Fruit fly (Drosophila melanogaster): ENCODE measurements around the gene pst.

Gene pst

dm6 chr3L:7367798-7368678 lies 8.0 kb upstream of the pst start (continued):
- peak; percentile 18 for TF ChIP-seq pzg (GFP tag; optimal IDR thresholded peaks at IDR 0.05)
- TF ChIP-seq CG14860 (GFP tag; IDR thresholded peaks at IDR 0.05; ENCODE audit: partially characterized antibody), result no peak
- 0 out of 2 replicates have a peak, but pooled peaks have one; percentile 25 for TF ChIP-seq onecut (GFP tag; IDR thresholded peaks at IDR 0.05)
- TF ChIP-seq CG13287 (GFP tag; IDR thresholded peaks at IDR 0.05; ENCODE audit: partially characterized antibody), result 0 out of 2 replicates have a peak, but pooled peaks have one; percentile 17
- TF ChIP-seq CTCF (GFP tag; optimal IDR thresholded peaks at IDR 0.05), result peak; percentile 39
- TF ChIP-seq row (GFP tag; IDR thresholded peaks at IDR 0.05), result peak; percentile 15; the same call in 1 of the 3 replicates
- no peak for TF ChIP-seq dati (GFP tag; IDR thresholded peaks at IDR 0.05)
- no peak for TF ChIP-seq stwl (tag; optimal IDR thresholded peaks at IDR 0.05)
- no peak for TF ChIP-seq Tbp (GFP tag; optimal IDR thresholded peaks at IDR 0.05)
- no peak for TF ChIP-seq sima (GFP tag; optimal IDR thresholded peaks at IDR 0.05)
- TF ChIP-seq otp (GFP tag; IDR thresholded peaks at IDR 0.05), result no peak
- TF ChIP-seq CG31441 (GFP tag; IDR thresholded peaks at IDR 0.05), result peak; percentile 42
- no peak for TF ChIP-seq CG10654 (GFP tag; optimal IDR thresholded peaks at IDR 0.05)
- TF ChIP-seq vfl (GFP tag; optimal IDR thresholded peaks at IDR 0.05), result no peak
- peak; percentile 53 for TF ChIP-seq CG18599 (GFP tag; optimal IDR thresholded peaks at IDR 0.05)
- no peak for TF ChIP-seq pb (GFP tag; optimal IDR thresholded peaks at IDR 0.05)
- no peak for TF ChIP-seq HmgZ (tag; optimal IDR thresholded peaks at IDR 0.05)
- TF ChIP-seq ewg (GFP tag; optimal IDR thresholded peaks at IDR 0.05), result no peak
- TF ChIP-seq danr (GFP tag; IDR thresholded peaks at IDR 0.05), result no peak
- TF ChIP-seq caup (GFP tag; optimal IDR thresholded peaks at IDR 0.05; ENCODE audit: severe bottlenecking), result peak; percentile 17
- TF ChIP-seq CG12219 (GFP tag; optimal IDR thresholded peaks at IDR 0.05), result peak; percentile 18
- peak; percentile 22 for TF ChIP-seq CG9727 (GFP tag; optimal IDR thresholded peaks at IDR 0.05)
- TF ChIP-seq gce (GFP tag; IDR thresholded peaks at IDR 0.05), result no peak
- no peak for TF ChIP-seq CG8765 (GFP tag; IDR thresholded peaks at IDR 0.05)
- TF ChIP-seq CG8089 (GFP tag; optimal IDR thresholded peaks at IDR 0.05), result no peak
- no peak for TF ChIP-seq sim (GFP tag; IDR thresholded peaks at IDR 0.05)
- TF ChIP-seq CG2712 (tag; optimal IDR thresholded peaks at IDR 0.05), result peak; percentile 96
- TF ChIP-seq ase (GFP tag; IDR thresholded peaks at IDR 0.05), result no peak
- no peak for TF ChIP-seq mld (GFP tag; IDR thresholded peaks at IDR 0.05; ENCODE audit: partially characterized antibody)
- TF ChIP-seq Dfd (GFP tag; optimal IDR thresholded peaks at IDR 0.05), result no peak
- no peak for TF ChIP-seq CoRest (tag; optimal IDR thresholded peaks at IDR 0.05)
- TF ChIP-seq CG7745 (tag; optimal IDR thresholded peaks at IDR 0.05), result no peak
- TF ChIP-seq Myb (GFP tag; optimal IDR thresholded peaks at IDR 0.05), result no peak
- no peak for TF ChIP-seq sna (GFP tag; IDR thresholded peaks at IDR 0.05; ENCODE audit: partially characterized antibody)
- TF ChIP-seq MBD-R2 (GFP tag; IDR thresholded peaks at IDR 0.05), result no peak; the same call in 1 of the 2 replicates
- TF ChIP-seq Camta (GFP tag; optimal IDR thresholded peaks at IDR 0.05), result peak; percentile 22
- TF ChIP-seq Elba2 (GFP tag; optimal IDR thresholded peaks at IDR 0.05), result peak; percentile 93
- TF ChIP-seq Atf3 (GFP tag; optimal IDR thresholded peaks at IDR 0.05), result no peak
- TF ChIP-seq Spps (tag; optimal IDR thresholded peaks at IDR 0.05), result no peak
- TF ChIP-seq CG32532 (GFP tag; IDR thresholded peaks at IDR 0.05), result peak; percentile 57
- no peak for TF ChIP-seq Oaz (GFP tag; IDR thresholded peaks at IDR 0.05)
- no peak for TF ChIP-seq CG9932 (GFP tag; IDR thresholded peaks at IDR 0.05)
- TF ChIP-seq CG17612 (GFP tag; IDR thresholded peaks at IDR 0.05), result no peak
- no peak for TF ChIP-seq gsb (GFP tag; IDR thresholded peaks at IDR 0.05)
- TF ChIP-seq Fer1 (GFP tag; optimal IDR thresholded peaks at IDR 0.05), result peak; percentile 18
- no peak for TF ChIP-seq CG5245 (GFP tag; optimal IDR thresholded peaks at IDR 0.05)
- peak; percentile 27 for TF ChIP-seq dmrt99B (tag; optimal IDR thresholded peaks at IDR 0.05)
- TF ChIP-seq Hr51 (GFP tag; optimal IDR thresholded peaks at IDR 0.05), result peak in 1 of 2 experiments; percentile 40
- TF ChIP-seq dan (GFP tag; IDR thresholded peaks at IDR 0.05), result no peak
- peak; percentile 30 for TF ChIP-seq lbe (GFP tag; optimal IDR thresholded peaks at IDR 0.05)

Data from whole organism, embryonic.